Worm (Caenorhabditis elegans) whole organism, young adult: ENCODE measurements around the gene F53A2.11.
A peak's percentile ranks its signal among the peaks of the same experiment; 100 is the strongest.

ENCODE experiments used
- D2030.7 ChIP-seq: fragments of 200-800 bp; sonication (Bioruptor generic); IDR thresholded peaks from 2 replicates; pipeline ENCODE4 v1.3.6; 2022; ENCODE audit warnings: missing genetic modification reagents, missing genetic modification characterization, missing compliant biosample characterization
- F23B12.7 ChIP-seq: sonication (generic microtip); optimal IDR thresholded peaks from 2 replicates; lab custom pipeline; 2017; ENCODE audit warnings: missing genetic modification characterization, mild to moderate bottlenecking, missing compliant biosample characterization, antibody characterized with exemption, moderate library complexity; ENCODE audit not compliant: insufficient read depth
- F33H1.4 ChIP-seq: fragments of 200-800 bp; sonication (Bioruptor generic); IDR thresholded peaks from 2 replicates; pipeline ENCODE4 v1.3.6; 2022; ENCODE audit warnings: missing genetic modification reagents, missing genetic modification characterization, missing compliant biosample characterization
- Y67H2A.10 ChIP-seq: fragments of 200-800 bp; sonication (Bioruptor generic); conservative IDR thresholded peaks from 2 replicates; pipeline ENCODE4 v1.3.6; 2022; ENCODE audit warnings: missing genetic modification reagents, missing genetic modification characterization, missing compliant biosample characterization
- attf-3 ChIP-seq: fragments of 200-800 bp; sonication (Bioruptor generic); conservative IDR thresholded peaks from 2 replicates; pipeline ENCODE4 v1.3.6; 2022; ENCODE audit warnings: missing genetic modification reagents, missing genetic modification characterization, missing compliant biosample characterization
- bed-1 ChIP-seq: fragments of 200-800 bp; sonication (Bioruptor generic); IDR thresholded peaks from 2 replicates; pipeline ENCODE4 v1.3.6; 2022; ENCODE audit warnings: missing genetic modification reagents, missing genetic modification characterization, missing compliant biosample characterization
- cebp-1 ChIP-seq, 2 experiments: fragments of 200-800 bp in 1 of 2; sonication (Bioruptor generic) in 1 of 2; sonication (generic microtip) in 1 of 2; IDR thresholded peaks in 1 of 2; optimal IDR thresholded peaks in 1 of 2; 2 replicates each; pipeline versions ENCODE4 v1.3.6 to Lab custom; 2017 to 2022; ENCODE audit warnings: missing compliant biosample characterization in 2 of 2, missing genetic modification characterization in 2 of 2, mild to moderate bottlenecking in 1 of 2, missing genetic modification reagents in 1 of 2, moderate library complexity in 1 of 2
- dpl-1 ChIP-seq: fragments of 150-350 bp; optimal IDR thresholded peaks from 2 replicates; lab custom pipeline; 2014; ENCODE audit warnings: missing biosample characterization, missing genetic modification reagents, missing genetic modification characterization
- efl-1 ChIP-seq: fragments of 150-350 bp; optimal IDR thresholded peaks from 2 replicates; lab custom pipeline; 2014; ENCODE audit warnings: missing biosample characterization, missing genetic modification reagents, missing genetic modification characterization
- ekl-4 ChIP-seq: fragments of 200-800 bp; sonication (Bioruptor generic); IDR thresholded peaks from 2 replicates; pipeline ENCODE4 v1.3.6; 2022; ENCODE audit warnings: missing genetic modification reagents, missing genetic modification characterization, missing compliant biosample characterization
- him-1 ChIP-seq: sonication (generic microtip); optimal IDR thresholded peaks from 2 replicates; lab custom pipeline; 2016; ENCODE audit warnings: missing genotype, missing genetic modification reagents, missing genetic modification characterization, missing compliant biosample characterization
- hlh-12 ChIP-seq: sonication (generic microtip); optimal IDR thresholded peaks from 2 replicates; lab custom pipeline; 2016; ENCODE audit warnings: missing genetic modification characterization, missing compliant biosample characterization
- hmg-1.2 ChIP-seq: fragments of 200-800 bp; sonication (Bioruptor generic); IDR thresholded peaks from 2 replicates; pipeline ENCODE4 v1.3.6; 2022; ENCODE audit warnings: missing genetic modification reagents, missing genetic modification characterization, missing compliant biosample characterization
- let-526 ChIP-seq: fragments of 200-800 bp; sonication (Bioruptor generic); IDR thresholded peaks from 2 replicates; pipeline ENCODE4 v1.3.6; 2022; ENCODE audit warnings: missing genetic modification reagents, missing genetic modification characterization, missing compliant biosample characterization
- lin-35 ChIP-seq, 3 experiments: fragments of 150-350 bp in 2 of 3; sonication (generic microtip) in 1 of 3; optimal IDR thresholded peaks; 2 replicates each; lab custom pipeline; 2014 to 2018; ENCODE audit warnings: missing biosample characterization in 3 of 3, missing genetic modification characterization in 3 of 3, missing genetic modification reagents in 3 of 3
- lsl-1 ChIP-seq: fragments of 200-800 bp; sonication (Bioruptor generic); optimal IDR thresholded peaks from 2 replicates; lab custom pipeline; 2018; ENCODE audit warnings: mild to moderate bottlenecking, missing genetic modification characterization, moderate library complexity, missing compliant biosample characterization
- lsy-27 ChIP-seq: sonication (generic microtip); optimal IDR thresholded peaks from 2 replicates; lab custom pipeline; 2017; ENCODE audit warnings: missing genetic modification characterization, mild to moderate bottlenecking, missing compliant biosample characterization, antibody characterized with exemption, missing genotype, borderline replicate concordance; ENCODE audit not compliant: insufficient read depth
- madf-6 ChIP-seq: fragments of 200-800 bp; sonication (Bioruptor generic); IDR thresholded peaks from 2 replicates; pipeline ENCODE4 v1.3.6; 2022; ENCODE audit warnings: missing genetic modification reagents, missing genetic modification characterization, missing compliant biosample characterization
- mcd-1 ChIP-seq: fragments of 200-800 bp; sonication (Bioruptor generic); IDR thresholded peaks from 2 replicates; pipeline ENCODE4 v1.3.6; 2022; ENCODE audit warnings: missing genetic modification reagents, missing genetic modification characterization, missing compliant biosample characterization
- mel-28 ChIP-seq: sonication (generic microtip); optimal IDR thresholded peaks from 2 replicates; lab custom pipeline; 2016; ENCODE audit warnings: borderline replicate concordance, mild to moderate bottlenecking, missing genetic modification characterization, missing compliant biosample characterization
- nfyb-1 ChIP-seq: fragments of 200-800 bp; sonication (Bioruptor generic); IDR thresholded peaks from 2 replicates; pipeline ENCODE4 v1.3.6; 2022; ENCODE audit warnings: missing genetic modification reagents, missing genetic modification characterization, missing compliant biosample characterization
- nhr-80 ChIP-seq: sonication (generic microtip); optimal IDR thresholded peaks from 2 replicates; lab custom pipeline; 2016; ENCODE audit warnings: missing genetic modification characterization, missing compliant biosample characterization
- rcor-1 ChIP-seq: fragments of 200-800 bp; sonication (Bioruptor generic); IDR thresholded peaks from 2 replicates; pipeline ENCODE4 v1.3.6; 2022; ENCODE audit warnings: missing genetic modification reagents, missing genetic modification characterization, missing compliant biosample characterization
- xnd-1 ChIP-seq: sonication (generic microtip); optimal IDR thresholded peaks from 2 replicates; lab custom pipeline; 2016; ENCODE audit warnings: missing genotype, missing genetic modification reagents, missing genetic modification characterization, missing compliant biosample characterization
- ztf-18 ChIP-seq: sonication (generic microtip); optimal IDR thresholded peaks from 2 replicates; lab custom pipeline; 2016; ENCODE audit warnings: missing genotype, mild to moderate bottlenecking, missing genetic modification characterization, missing compliant biosample characterization
- ztf-22 ChIP-seq: fragments of 200-800 bp; sonication (Bioruptor generic); optimal IDR thresholded peaks from 2 replicates; lab custom pipeline; 2018; ENCODE audit warnings: mild to moderate bottlenecking, missing genetic modification characterization, moderate library complexity, missing compliant biosample characterization
- ztf-25 ChIP-seq: fragments of 200-800 bp; sonication (Bioruptor generic); IDR thresholded peaks from 2 replicates; pipeline ENCODE4 v1.3.6; 2022; ENCODE audit warnings: missing genetic modification reagents, missing genetic modification characterization, missing compliant biosample characterization
- ztf-6 ChIP-seq: fragments of 200-800 bp; sonication (Bioruptor generic); IDR thresholded peaks from 2 replicates; pipeline ENCODE4 v1.3.6; 2022; ENCODE audit warnings: missing genetic modification reagents, missing genetic modification characterization, missing compliant biosample characterization

Gene F53A2.11

ce11 chrIII:13342079-13342734 is 19.7 kb upstream of the F53A2.11 start, which contains the start of gene dro-1 (continued):
- no peak for TF ChIP-seq dpl-1 (GFP tag; lab: Kevin White, UChicago)

- TF ChIP-seq lsy-27 (no peak), ztf-25 (GFP tag; lab: Robert Waterston, UW) (no peak), Y67H2A.10 (GFP tag; lab: Robert Waterston, UW) (no peak), cebp-1 (GFP tag; IDR thresholded peaks at IDR 0.05; lab: Robert Waterston, UW) (no peak), cebp-1 (tag; optimal IDR thresholded peaks at IDR 0.05; lab: Kevin White, UChicago) (peak; percentile 79), attf-3 (no peak), bed-1 (GFP tag; lab: Robert Waterston, UW) (no peak), hmg-1.2 (GFP tag; lab: Robert Waterston, UW) (no peak), ztf-22 (GFP tag; lab: Kevin White, UChicago) (no peak), ztf-18 (peak; percentile 89)
Measured at ce11 chrIII:13341275-13341626, 18.8 kb upstream of the F53A2.11 start, which contains the start of gene nud-1. nud-1 (plus strand) TSS chrIII:13341527.

- TF ChIP-seq ekl-4 (GFP tag; lab: Robert Waterston, UW) (peak; percentile 55; the same call in 1 of the 2 replicates), lin-35 (GFP tag; optimal IDR thresholded peaks at IDR 0.05; lab: Kevin White, UChicago) (peak in 1 of 3 experiments; percentile 21), F23B12.7 (tag; lab: Kevin White, UChicago) (peak; percentile 0), efl-1 (GFP tag; lab: Kevin White, UChicago) (peak; percentile 59), madf-6 (GFP tag; lab: Robert Waterston, UW) (peak; percentile 78), him-1 (tag; lab: Kevin White, UChicago) (peak; percentile 62), F33H1.4 (GFP tag; lab: Robert Waterston, UW) (no peak; the same call in 1 of the 2 replicates), hmg-1.2 (GFP tag; lab: Robert Waterston, UW) (peak; percentile 35; the same call in 1 of the 2 replicates), xnd-1 (peak; percentile 41), mcd-1 (GFP tag; lab: Robert Waterston, UW) (peak; percentile 51), nfyb-1 (GFP tag; lab: Robert Waterston, UW) (no peak; the same call in 1 of the 2 replicates), ztf-6 (no peak), lsl-1 (GFP tag; lab: Kevin White, UChicago) (peak; percentile 86), ztf-18 (peak; percentile 96), dpl-1 (GFP tag; lab: Kevin White, UChicago) (peak; percentile 45), ztf-22 (GFP tag; lab: Kevin White, UChicago) (no peak), rcor-1 (GFP tag; lab: Robert Waterston, UW) (0 out of 2 replicates have a peak, but pooled peaks have one; percentile 28), D2030.7 (GFP tag; lab: Robert Waterston, UW) (peak; percentile 66; the same call in 1 of the 2 replicates)
Measured at ce11 chrIII:13340504-13341274, 18.2 kb upstream of the F53A2.11 start.

- TF ChIP-seq hlh-12 (tag; lab: Kevin White, UChicago) = no peak
- TF ChIP-seq mel-28 (tag; lab: Kevin White, UChicago) = no peak
- TF ChIP-seq nhr-80 (tag; lab: Kevin White, UChicago) = no peak
- no peak for TF ChIP-seq ztf-18
- no peak for TF ChIP-seq let-526
Measured at ce11 chrIII:13339672-13340071, 17.2 kb upstream of the F53A2.11 start, which contains the start of gene F53A2.3. F53A2.3 (minus strand) TSS chrIII:13339772.
